Fruit fly (Drosophila melanogaster): ENCODE measurements around the gene ChAT.

ChAT gene

DNA sequence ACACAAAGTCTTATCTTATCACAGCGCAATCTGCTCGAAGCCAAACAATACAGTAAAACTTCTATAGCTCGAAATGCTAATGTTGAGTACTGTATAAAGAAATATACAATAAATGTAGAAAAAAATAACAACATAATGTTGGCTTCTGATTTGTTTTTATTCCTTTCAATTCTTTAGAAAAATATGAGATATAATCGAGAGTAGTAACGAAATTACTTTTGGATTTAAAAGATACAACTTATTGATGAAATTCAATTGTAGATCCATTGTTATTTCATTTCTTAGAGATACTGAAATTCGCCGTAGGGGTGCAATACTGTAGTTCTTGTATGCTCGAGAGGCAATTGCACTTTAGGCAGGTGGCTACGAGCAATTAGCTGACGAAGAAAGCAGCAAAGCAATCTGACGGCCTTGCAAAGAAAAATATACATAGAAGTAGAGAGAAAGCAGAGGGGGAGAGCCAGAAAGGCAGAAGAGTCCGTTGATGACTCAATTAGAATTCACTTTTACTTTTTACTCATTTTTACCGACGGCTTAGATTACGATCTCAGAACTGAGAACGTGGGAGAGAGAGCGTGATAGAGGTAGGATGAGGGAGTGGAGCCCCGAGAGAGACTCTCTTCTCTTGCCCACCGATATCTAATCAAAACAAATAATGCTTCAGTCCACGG, 34.7 kb upstream of the ChAT start (continued):
- TF ChIP-seq CG34224 (GFP tag; IDR thresholded peaks at IDR 0.05; ENCODE audit: partially characterized antibody) (no peak), lmd (GFP tag; IDR thresholded peaks at IDR 0.05) (peak; percentile 45), CG7556 (GFP tag; optimal IDR thresholded peaks at IDR 0.05) (peak; percentile 68), dati (GFP tag; IDR thresholded peaks at IDR 0.05) (no peak), NK7.1 (GFP tag; optimal IDR thresholded peaks at IDR 0.05) (no peak), Dp (GFP tag; optimal IDR thresholded peaks at IDR 0.05) (no peak), Sox102F (GFP tag; optimal IDR thresholded peaks at IDR 0.05) (peak; percentile 71), CG4854 (GFP tag; optimal IDR thresholded peaks at IDR 0.05) (no peak), CG11504 (tag; optimal IDR thresholded peaks at IDR 0.05) (peak; percentile 58), Sin3A (optimal IDR thresholded peaks at IDR 0.05) (no peak), Dll (GFP tag; IDR thresholded peaks at IDR 0.05; ENCODE audit: partially characterized antibody) (0 out of 4 replicates have a peak, but pooled peaks have one; percentile 31), CG6272 (GFP tag; IDR thresholded peaks at IDR 0.05) (no peak), otp (GFP tag; IDR thresholded peaks at IDR 0.05) (no peak; the same call in 2 of the 3 replicates), hbn (GFP tag; IDR thresholded peaks at IDR 0.05; ENCODE audit: partially characterized antibody) (no peak), lilli (GFP tag; optimal IDR thresholded peaks at IDR 0.05) (no peak), ATbp (GFP tag; optimal IDR thresholded peaks at IDR 0.05) (peak; percentile 53), Ptx1 (GFP tag; IDR thresholded peaks at IDR 0.05) (peak; percentile 40), eve (GFP tag; optimal IDR thresholded peaks at IDR 0.05) (no peak), Lpt (GFP tag; optimal IDR thresholded peaks at IDR 0.05) (no peak), gsb (GFP tag; IDR thresholded peaks at IDR 0.05) (no peak), scrt (GFP tag; optimal IDR thresholded peaks at IDR 0.05) (no peak), Lim3 (GFP tag; IDR thresholded peaks at IDR 0.05) (no peak), CG18262 (tag; optimal IDR thresholded peaks at IDR 0.05) (peak; percentile 73), CG17328 (GFP tag; IDR thresholded peaks at IDR 0.05) (peak; percentile 47; the same call in 1 of the 2 replicates), CG5180 (GFP tag; optimal IDR thresholded peaks at IDR 0.05) (peak; percentile 14), Blimp-1 (GFP tag; optimal IDR thresholded peaks at IDR 0.05) (peak; percentile 95), CG1602 (GFP tag; optimal IDR thresholded peaks at IDR 0.05) (peak; percentile 24), E2f2 (GFP tag; IDR thresholded peaks at IDR 0.05) (no peak), CG6854 (GFP tag; optimal IDR thresholded peaks at IDR 0.05) (no peak), TFAM (GFP tag; optimal IDR thresholded peaks at IDR 0.05) (no peak), Nf-YC (tag; optimal IDR thresholded peaks at IDR 0.05) (no peak), zfh2 (GFP tag; optimal IDR thresholded peaks at IDR 0.05) (peak; percentile 5), Lhr (GFP tag; optimal IDR thresholded peaks at IDR 0.05) (no peak), CG12391 (tag; optimal IDR thresholded peaks at IDR 0.05) (peak; percentile 67), Mad (GFP tag; optimal IDR thresholded peaks at IDR 0.05) (no peak), ato (GFP tag; IDR thresholded peaks at IDR 0.05; ENCODE audit: partially characterized antibody) (no peak), CG1233 (GFP tag; optimal IDR thresholded peaks at IDR 0.05) (no peak), CG2875 (GFP tag; optimal IDR thresholded peaks at IDR 0.05) (no peak), CG33213 (GFP tag; optimal IDR thresholded peaks at IDR 0.05) (no peak), CG4328 (GFP tag; optimal IDR thresholded peaks at IDR 0.05) (peak; percentile 47), amos (GFP tag; IDR thresholded peaks at IDR 0.05; ENCODE audit: partially characterized antibody) (no peak), CG16863 (GFP tag; optimal IDR thresholded peaks at IDR 0.05) (no peak), trem (tag; optimal IDR thresholded peaks at IDR 0.05) (peak; percentile 7), h (optimal IDR thresholded peaks at IDR 0.05) (no peak), az2 (GFP tag; optimal IDR thresholded peaks at IDR 0.05) (peak; percentile 36), CG6175 (GFP tag; IDR thresholded peaks at IDR 0.05) (no peak), lbe (GFP tag; optimal IDR thresholded peaks at IDR 0.05) (no peak), her (GFP tag; optimal IDR thresholded peaks at IDR 0.05) (no peak), nmo (GFP tag; optimal IDR thresholded peaks at IDR 0.05) (peak; percentile 90), CG1024 (GFP tag; IDR thresholded peaks at IDR 0.05) (no peak)

All from whole organism, embryonic.